Fruit fly (Drosophila melanogaster): ENCODE data around the gene Nelf-A.

Nelf-A gene

DNA sequence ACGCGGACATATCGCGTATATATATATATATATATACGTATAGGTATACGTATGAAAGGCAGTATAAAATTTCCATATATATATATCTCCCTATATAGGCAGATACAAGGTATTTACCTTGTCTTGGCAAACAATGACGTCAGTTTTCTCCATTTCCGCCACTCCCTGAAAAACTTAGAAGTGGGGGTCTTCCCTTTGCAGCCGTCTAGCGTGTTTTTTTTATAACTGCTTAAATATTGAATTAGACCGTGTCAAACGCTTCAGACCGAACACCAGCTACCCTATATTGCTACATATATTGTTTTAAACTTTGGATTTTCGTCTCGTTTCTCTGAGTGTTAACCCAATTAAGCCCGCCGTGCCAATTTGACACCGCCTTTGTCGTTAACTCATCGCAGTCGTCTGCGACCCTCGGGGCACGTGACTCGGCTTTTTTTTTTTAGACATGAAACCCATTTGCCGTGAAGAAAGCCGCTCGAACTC, 46.8 kb upstream of the Nelf-A start (continued):
- peak; percentile 25 for TF ChIP-seq slbo (GFP tag; IDR thresholded peaks at IDR 0.05)
- TF ChIP-seq CG11696 (GFP tag; IDR thresholded peaks at IDR 0.05) = no peak
- TF ChIP-seq eyg (GFP tag; optimal IDR thresholded peaks at IDR 0.05) = no peak
- no peak for TF ChIP-seq her (GFP tag; optimal IDR thresholded peaks at IDR 0.05)
- peak; percentile 14 for TF ChIP-seq CG8388 (GFP tag; optimal IDR thresholded peaks at IDR 0.05)
- TF ChIP-seq cwo (GFP tag; optimal IDR thresholded peaks at IDR 0.05) = peak; percentile 67
- TF ChIP-seq pho (GFP tag; optimal IDR thresholded peaks at IDR 0.05) = no peak
- no peak for TF ChIP-seq CG17829 (tag; optimal IDR thresholded peaks at IDR 0.05)
- TF ChIP-seq cg (GFP tag; optimal IDR thresholded peaks at IDR 0.05) = no peak
- no peak for TF ChIP-seq Oaz (GFP tag; IDR thresholded peaks at IDR 0.05)
- no peak for TF ChIP-seq CG16813 (GFP tag; IDR thresholded peaks at IDR 0.05; ENCODE audit: partially characterized antibody)
- no peak for TF ChIP-seq dm (GFP tag; optimal IDR thresholded peaks at IDR 0.05)
- no peak for TF ChIP-seq CG15073 (GFP tag; optimal IDR thresholded peaks at IDR 0.05)
- TF ChIP-seq CG30431 (GFP tag; optimal IDR thresholded peaks at IDR 0.05) = no peak
- no peak; the same call in 1 of the 2 replicates for TF ChIP-seq bbx (GFP tag; IDR thresholded peaks at IDR 0.05; ENCODE audit: partially characterized antibody)
- peak; percentile 12 for TF ChIP-seq ind (GFP tag; optimal IDR thresholded peaks at IDR 0.05)
- TF ChIP-seq tin (GFP tag; optimal IDR thresholded peaks at IDR 0.05) = no peak
- 0 out of 2 replicates have a peak, but pooled peaks have one; percentile 27 for TF ChIP-seq Ptx1 (GFP tag; IDR thresholded peaks at IDR 0.05)
- TF ChIP-seq rib (GFP tag; IDR thresholded peaks at IDR 0.05) = 0 out of 2 replicates have a peak, but pooled peaks have one; percentile 38
- no peak for TF ChIP-seq pb (GFP tag; optimal IDR thresholded peaks at IDR 0.05)
- TF ChIP-seq esg (GFP tag; conservative IDR thresholded peaks at IDR 0.05) = 0 out of 2 replicates have a peak, but pooled peaks have one; percentile 20
- TF ChIP-seq CG9727 (GFP tag; optimal IDR thresholded peaks at IDR 0.05) = peak; percentile 41
- no peak for TF ChIP-seq yki (optimal IDR thresholded peaks at IDR 0.05)
- TF ChIP-seq chif (GFP tag; optimal IDR thresholded peaks at IDR 0.05) = no peak
- peak in 1 of 2 experiments; percentile 16 for TF ChIP-seq Eip74EF (GFP tag; optimal IDR thresholded peaks at IDR 0.05)
- peak; percentile 28 for TF ChIP-seq Blimp-1 (GFP tag; optimal IDR thresholded peaks at IDR 0.05)
- TF ChIP-seq fd102C (GFP tag; optimal IDR thresholded peaks at IDR 0.05) = no peak
- peak; percentile 9 for TF ChIP-seq PHDP (tag; optimal IDR thresholded peaks at IDR 0.05)
- peak; percentile 33 for TF ChIP-seq gem (tag; optimal IDR thresholded peaks at IDR 0.05)
- TF ChIP-seq shn (GFP tag; optimal IDR thresholded peaks at IDR 0.05) = no peak
- TF ChIP-seq lab (GFP tag; optimal IDR thresholded peaks at IDR 0.05) = peak; percentile 77
- TF ChIP-seq al (GFP tag; IDR thresholded peaks at IDR 0.05) = peak; percentile 41
- TF ChIP-seq oc (tag; optimal IDR thresholded peaks at IDR 0.05) = peak; percentile 23
- TF ChIP-seq CG8359 (GFP tag; optimal IDR thresholded peaks at IDR 0.05; ENCODE audit: borderline replicate concordance) = no peak
- peak; percentile 19 for TF ChIP-seq CG17359 (tag; optimal IDR thresholded peaks at IDR 0.05)
- peak; percentile 33; the same call in 1 of the 2 replicates for TF ChIP-seq onecut (GFP tag; IDR thresholded peaks at IDR 0.05)
- peak; percentile 66 for TF ChIP-seq BtbVII (GFP tag; optimal IDR thresholded peaks at IDR 0.05)
- peak; percentile 38; the same call in 1 of the 2 replicates for TF ChIP-seq danr (GFP tag; IDR thresholded peaks at IDR 0.05)
- peak; percentile 23 for TF ChIP-seq schlank (tag; optimal IDR thresholded peaks at IDR 0.05)
- no peak for TF ChIP-seq D (optimal IDR thresholded peaks at IDR 0.05)
- TF ChIP-seq D (GFP tag; optimal IDR thresholded peaks at IDR 0.05) = peak; percentile 17
- no peak for TF ChIP-seq Dp (GFP tag; optimal IDR thresholded peaks at IDR 0.05)
- TF ChIP-seq CG17186 (GFP tag; optimal IDR thresholded peaks at IDR 0.05) = no peak
- TF ChIP-seq eve (GFP tag; optimal IDR thresholded peaks at IDR 0.05) = no peak
- TF ChIP-seq D19B (GFP tag; optimal IDR thresholded peaks at IDR 0.05) = peak; percentile 69
- peak; percentile 30 for TF ChIP-seq dmrt99B (tag; optimal IDR thresholded peaks at IDR 0.05)
- TF ChIP-seq sqz (GFP tag; optimal IDR thresholded peaks at IDR 0.05) = peak; percentile 26
- TF ChIP-seq Lhr (GFP tag; optimal IDR thresholded peaks at IDR 0.05) = no peak
- TF ChIP-seq sr (GFP tag; IDR thresholded peaks at IDR 0.05) = no peak
- no peak for TF ChIP-seq CG13296 (GFP tag; optimal IDR thresholded peaks at IDR 0.05)
